Fruit fly (Drosophila melanogaster): ENCODE results near the gene CG3534.

DNA sequence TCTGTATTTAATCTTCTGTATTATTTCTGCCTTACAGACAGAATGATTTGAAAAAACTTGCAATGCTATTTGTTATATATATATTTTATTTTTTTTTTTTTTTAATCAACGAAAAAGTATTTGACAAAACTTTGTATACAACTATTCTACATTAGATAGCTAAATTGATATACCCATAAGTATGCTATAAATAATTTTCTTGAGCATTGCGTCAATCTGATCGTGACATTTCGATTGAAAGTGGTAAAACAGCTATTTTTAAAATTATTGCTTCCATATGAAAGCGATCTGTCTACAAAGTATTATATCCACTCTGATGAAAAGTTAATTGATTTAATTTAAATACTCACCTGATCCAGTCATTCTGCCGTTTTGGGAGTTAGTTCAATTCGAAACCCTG is 12.0 kb upstream of the CG3534 start:
- TF ChIP-seq Myc (optimal IDR thresholded peaks at IDR 0.05) (no peak), h (optimal IDR thresholded peaks at IDR 0.05) (no peak), psq (optimal IDR thresholded peaks at IDR 0.05) (no peak)
